Worm (Caenorhabditis elegans) whole organism, late embryonic: ENCODE results near the gene hpo-40.

Experiments used
- F13H6.1 ChIP-seq: sonication (generic microtip); optimal IDR thresholded peaks from 2 replicates; lab custom pipeline; 2016; ENCODE audit warnings: missing genetic modification characterization, missing compliant biosample characterization
- T23F11.4 ChIP-seq: fragments of 200-800 bp; sonication (Bioruptor generic); optimal IDR thresholded peaks from 2 replicates; lab custom pipeline; 2018; ENCODE audit warnings: mild to moderate bottlenecking, missing genetic modification characterization, missing compliant biosample characterization
- ama-1 ChIP-seq: fragments of 150-350 bp; optimal IDR thresholded peaks from 2 replicates; lab custom pipeline; 2014
- dve-1 ChIP-seq: sonication (generic microtip); optimal IDR thresholded peaks from 2 replicates; lab custom pipeline; 2017; ENCODE audit warnings: antibody characterized with exemption, mild to moderate bottlenecking, missing genetic modification characterization, missing compliant biosample characterization
- ets-4 ChIP-seq: sonication (generic microtip); optimal IDR thresholded peaks from 2 replicates; lab custom pipeline; 2016; ENCODE audit warnings: missing genetic modification characterization, missing compliant biosample characterization
- eyg-1 ChIP-seq: sonication (generic microtip); optimal IDR thresholded peaks from 2 replicates; lab custom pipeline; 2016; ENCODE audit warnings: missing genotype, missing genetic modification characterization, missing compliant biosample characterization
- fkh-10 ChIP-seq: fragments of 150-350 bp; optimal IDR thresholded peaks from 2 replicates; lab custom pipeline; 2014; ENCODE audit warnings: missing biosample characterization, missing genetic modification reagents, missing genetic modification characterization
- hlh-15 ChIP-seq: sonication (generic microtip); optimal IDR thresholded peaks from 2 replicates; lab custom pipeline; 2016; ENCODE audit warnings: missing genetic modification characterization, missing compliant biosample characterization
- nfya-1 ChIP-seq: sonication (generic microtip); optimal IDR thresholded peaks from 2 replicates; lab custom pipeline; 2017; ENCODE audit warnings: missing genetic modification characterization, mild to moderate bottlenecking, missing compliant biosample characterization, antibody characterized with exemption, moderate library complexity

ce11 chrV:10202340-10202739 lies 10.4 kb upstream of the hpo-40 start:
- no peak for TF ChIP-seq nfya-1 (tag; lab: Kevin White, UChicago)
- no peak for TF ChIP-seq ama-1
- no peak for TF ChIP-seq T23F11.4
- TF ChIP-seq ets-4 (tag; lab: Kevin White, UChicago), result no peak
- no peak for TF ChIP-seq hlh-15 (tag; lab: Kevin White, UChicago)
- TF ChIP-seq dve-1 (tag; lab: Kevin White, UChicago), result no peak
- TF ChIP-seq F13H6.1 (tag; lab: Kevin White, UChicago), result no peak
- TF ChIP-seq fkh-10, result no peak
- no peak for TF ChIP-seq eyg-1 (tag; lab: Kevin White, UChicago)
